Fruit fly (Drosophila melanogaster) whole organism, prepupa: ENCODE results near the gene B52.

Experiments
- Blimp-1 ChIP-seq: fragments of 200-800 bp; sonication (Bioruptor generic); optimal IDR thresholded peaks from 3 replicates; lab custom pipeline; 2017; ENCODE audit warnings: missing biosample characterization, missing genetic modification characterization, mild to moderate bottlenecking, moderate library complexity, missing genetic modification reagents
- CG10631 ChIP-seq: fragments of 200-800 bp; sonication (Bioruptor generic); optimal IDR thresholded peaks from 2 replicates; lab custom pipeline; 2016; ENCODE audit warnings: missing biosample characterization, missing genetic modification characterization
- CG10669 ChIP-seq: fragments of 200-800 bp; sonication (Bioruptor generic); optimal IDR thresholded peaks from 3 replicates; lab custom pipeline; 2018; ENCODE audit warnings: missing biosample characterization, mild to moderate bottlenecking, missing genetic modification characterization, moderate library complexity
- CG11762 ChIP-seq: fragments of 200-800 bp; sonication (Bioruptor generic); optimal IDR thresholded peaks from 3 replicates; lab custom pipeline; 2016; ENCODE audit warnings: missing biosample characterization, missing genetic modification characterization; ENCODE audit not compliant: insufficient read depth
- CG11902 ChIP-seq: fragments of 200-800 bp; sonication (Bioruptor generic); optimal IDR thresholded peaks from 3 replicates; lab custom pipeline; 2016; ENCODE audit warnings: missing biosample characterization, missing genetic modification characterization
- CG1621 ChIP-seq: fragments of 200-800 bp; sonication (Bioruptor generic); optimal IDR thresholded peaks from 3 replicates; lab custom pipeline; 2018; ENCODE audit warnings: missing biosample characterization, mild to moderate bottlenecking, missing genetic modification characterization
- CG3032 ChIP-seq: fragments of 200-800 bp; optimal IDR thresholded peaks from 2 replicates; lab custom pipeline; 2019; ENCODE audit warnings: missing biosample characterization, mild to moderate bottlenecking, missing genetic modification characterization, moderate library complexity
- CG31627 ChIP-seq: fragments of 200-800 bp; sonication (Bioruptor generic); optimal IDR thresholded peaks from 3 replicates; lab custom pipeline; 2016; ENCODE audit warnings: missing biosample characterization, missing genetic modification characterization
- CG4318 ChIP-seq: fragments of 200-800 bp; sonication (Bioruptor generic); optimal IDR thresholded peaks from 3 replicates; lab custom pipeline; 2017; ENCODE audit warnings: missing biosample characterization, mild to moderate bottlenecking, missing genetic modification characterization
- CG6163 ChIP-seq: fragments of 200-800 bp; sonication (Bioruptor generic); IDR thresholded peaks from 3 replicates; pipeline ENCODE4 v1.3.6; 2022; ENCODE audit warnings: missing biosample characterization, missing genetic modification characterization
- CG6276 ChIP-seq: fragments of 200-800 bp; sonication (Bioruptor generic); optimal IDR thresholded peaks from 2 replicates; lab custom pipeline; 2017; ENCODE audit warnings: missing biosample characterization, mild to moderate bottlenecking, missing genetic modification characterization
- CG8319 ChIP-seq: fragments of 200-800 bp; sonication (Bioruptor generic); optimal IDR thresholded peaks from 3 replicates; lab custom pipeline; 2016; ENCODE audit warnings: missing biosample characterization, missing genetic modification characterization
- CG9139 ChIP-seq: fragments of 200-800 bp; sonication (Bioruptor generic); optimal IDR thresholded peaks from 3 replicates; lab custom pipeline; 2017; ENCODE audit warnings: missing biosample characterization, mild to moderate bottlenecking, missing genetic modification characterization
- Eip75B ChIP-seq: fragments of 200-800 bp; sonication (Bioruptor generic); optimal IDR thresholded peaks from 3 replicates; lab custom pipeline; 2016; ENCODE audit warnings: missing biosample characterization, missing genetic modification characterization
- Eip78C ChIP-seq: fragments of 200-800 bp; sonication (Bioruptor generic); peaks from one replicate; lab custom pipeline; 2016; ENCODE audit warnings: missing biosample characterization, missing genetic modification characterization
- Eip93F ChIP-seq: fragments of 200-800 bp; sonication (Bioruptor generic); optimal IDR thresholded peaks from 2 replicates; lab custom pipeline; 2016; ENCODE audit warnings: missing biosample characterization, mild to moderate bottlenecking, missing genetic modification characterization
- Ets21C ChIP-seq: fragments of 200-800 bp; sonication (Bioruptor generic); optimal IDR thresholded peaks from 3 replicates; lab custom pipeline; 2016; ENCODE audit warnings: missing biosample characterization, missing genetic modification characterization
- Hr39 ChIP-seq: fragments of 200-800 bp; sonication (Bioruptor generic); optimal IDR thresholded peaks from 2 replicates; lab custom pipeline; 2016; ENCODE audit warnings: missing biosample characterization, missing genetic modification characterization
- Met ChIP-seq: fragments of 200-800 bp; sonication (Bioruptor generic); optimal IDR thresholded peaks from 3 replicates; lab custom pipeline; 2016; ENCODE audit warnings: missing biosample characterization, missing genetic modification characterization
- OdsH ChIP-seq: fragments of 200-800 bp; sonication (Bioruptor generic); optimal IDR thresholded peaks from 3 replicates; lab custom pipeline; 2016; ENCODE audit warnings: missing biosample characterization, missing genetic modification characterization
- Smox ChIP-seq: fragments of 200-800 bp; sonication (Bioruptor generic); optimal IDR thresholded peaks from 3 replicates; lab custom pipeline; 2016; ENCODE audit warnings: missing biosample characterization, missing genetic modification characterization
- Sox102F ChIP-seq: fragments of 200-800 bp; sonication (Bioruptor generic); optimal IDR thresholded peaks from 2 replicates; lab custom pipeline; 2016; ENCODE audit warnings: missing biosample characterization, mild to moderate bottlenecking, missing genetic modification characterization
- Sox14 ChIP-seq: fragments of 200-800 bp; sonication (Bioruptor generic); optimal IDR thresholded peaks from 3 replicates; lab custom pipeline; 2016; ENCODE audit warnings: missing biosample characterization, missing genetic modification characterization
- Sox15 ChIP-seq: fragments of 200-800 bp; sonication (Bioruptor generic); optimal IDR thresholded peaks from 3 replicates; lab custom pipeline; 2016; ENCODE audit warnings: missing biosample characterization, missing genetic modification characterization
- acj6 ChIP-seq: fragments of 200-800 bp; sonication (Bioruptor generic); optimal IDR thresholded peaks from 3 replicates; lab custom pipeline; 2016; ENCODE audit warnings: missing biosample characterization, missing genetic modification characterization
- dac ChIP-seq: fragments of 200-800 bp; sonication (Bioruptor generic); optimal IDR thresholded peaks from 2 replicates; lab custom pipeline; 2017; ENCODE audit warnings: missing biosample characterization, mild to moderate bottlenecking, missing genetic modification characterization
- dsx ChIP-seq: fragments of 200-800 bp; optimal IDR thresholded peaks from 3 replicates; lab custom pipeline; 2019; ENCODE audit warnings: missing biosample characterization, mild to moderate bottlenecking, missing genetic modification characterization, moderate library complexity; ENCODE audit not compliant: poor library complexity, severe bottlenecking
- eg ChIP-seq: fragments of 200-800 bp; sonication (Bioruptor generic); IDR thresholded peaks from 3 replicates; pipeline ENCODE4 v1.3.6; 2022; ENCODE audit warnings: missing biosample characterization, missing genetic modification characterization
- esn ChIP-seq: fragments of 200-800 bp; sonication (Bioruptor generic); optimal IDR thresholded peaks from 2 replicates; lab custom pipeline; 2016; ENCODE audit warnings: missing biosample characterization, mild to moderate bottlenecking, missing genetic modification characterization, moderate library complexity
- fd59A ChIP-seq: fragments of 200-800 bp; sonication (Bioruptor generic); optimal IDR thresholded peaks from 2 replicates; lab custom pipeline; 2017; ENCODE audit warnings: missing biosample characterization, mild to moderate bottlenecking, missing genetic modification characterization, missing genetic modification reagents
- fkh ChIP-seq: fragments of 200-800 bp; sonication (Bioruptor generic); optimal IDR thresholded peaks from 3 replicates; lab custom pipeline; 2017; ENCODE audit warnings: missing biosample characterization, mild to moderate bottlenecking, missing genetic modification characterization, moderate library complexity
- pdm3 ChIP-seq: fragments of 200-800 bp; sonication (Bioruptor generic); optimal IDR thresholded peaks from 3 replicates; lab custom pipeline; 2016; ENCODE audit warnings: missing biosample characterization, missing genetic modification characterization
- salr ChIP-seq, 2 experiments: fragments of 200-800 bp; sonication (Bioruptor generic); optimal IDR thresholded peaks; 3 replicates each; lab custom pipeline; 2016 to 2018; ENCODE audit warnings: missing biosample characterization in 2 of 2, missing genetic modification characterization in 2 of 2, mild to moderate bottlenecking in 1 of 2
- spab ChIP-seq: fragments of 200-800 bp; sonication (Bioruptor generic); optimal IDR thresholded peaks from 2 replicates; lab custom pipeline; 2017; ENCODE audit warnings: missing biosample characterization, mild to moderate bottlenecking, missing genetic modification characterization, missing genetic modification reagents
- ss ChIP-seq, 2 experiments: fragments of 200-800 bp; sonication (Bioruptor generic); optimal IDR thresholded peaks; 2 replicates in 1 of 2; 3 replicates in 1 of 2; lab custom pipeline; 2017 to 2018; ENCODE audit warnings: mild to moderate bottlenecking in 2 of 2, missing biosample characterization in 2 of 2, missing genetic modification characterization in 2 of 2, moderate library complexity in 1 of 2
- svp ChIP-seq: fragments of 200-800 bp; sonication (Bioruptor generic); peaks from one replicate; lab custom pipeline; 2016; ENCODE audit warnings: missing biosample characterization, missing genetic modification characterization
- topi ChIP-seq: fragments of 200-800 bp; sonication (Bioruptor generic); optimal IDR thresholded peaks from 3 replicates; lab custom pipeline; 2016; ENCODE audit warnings: missing biosample characterization, missing genetic modification characterization
- vri ChIP-seq: fragments of 200-800 bp; sonication (Bioruptor generic); optimal IDR thresholded peaks from 3 replicates; lab custom pipeline; 2016; ENCODE audit warnings: missing biosample characterization, mild to moderate bottlenecking, missing genetic modification characterization

B52 gene

DNA sequence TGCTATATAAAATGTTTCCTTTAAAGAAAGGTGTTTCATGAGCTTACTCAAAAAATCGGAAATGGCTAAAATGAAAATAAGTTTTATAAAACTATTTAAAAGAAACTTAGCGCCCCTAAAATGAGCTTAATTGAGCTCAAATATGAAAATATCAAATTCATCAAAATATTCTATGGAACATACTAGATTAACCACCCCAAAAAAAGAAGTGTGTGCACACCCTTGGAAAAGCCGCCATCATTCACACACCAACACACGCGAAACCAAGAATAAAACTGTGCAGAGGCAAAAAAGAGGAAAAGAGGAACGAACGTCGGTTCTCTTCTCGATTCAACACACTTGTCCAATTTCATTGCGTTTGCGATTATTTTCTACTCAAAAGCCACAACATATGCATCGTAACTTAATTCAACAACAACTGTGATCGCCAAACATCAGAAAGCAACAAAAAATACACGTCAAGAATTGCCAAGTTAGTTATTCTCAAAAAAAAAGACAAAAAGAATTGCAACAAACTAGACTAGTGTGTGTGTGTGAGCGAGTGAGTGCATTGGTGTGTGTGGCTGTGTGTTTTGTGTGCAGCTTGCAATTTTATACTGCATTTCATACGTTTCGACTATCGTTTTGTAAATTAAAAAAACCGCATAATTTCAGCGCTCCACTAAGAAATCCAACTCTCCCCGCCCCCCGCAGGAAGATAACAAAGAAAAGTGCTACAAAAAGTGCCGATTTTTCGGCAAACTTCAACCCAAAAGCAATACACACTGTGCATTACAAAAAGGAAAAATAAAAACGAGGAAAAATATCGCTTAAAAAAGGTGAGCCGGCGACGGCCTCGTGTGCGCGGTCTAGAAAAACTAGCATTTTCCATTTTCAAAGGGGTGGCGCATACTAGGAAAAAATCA is 14.1 kb upstream of the B52 start, which contains the start of gene rin (continued):
- TF ChIP-seq CG10669 (GFP tag; lab: Kevin White, UChicago): peak; percentile 36
- peak; percentile 79 to 83 for TF ChIP-seq ss (GFP tag; optimal IDR thresholded peaks at IDR 0.05; lab: Kevin White, UChicago)
- no peak for TF ChIP-seq topi (GFP tag; lab: Kevin White, UChicago)
- peak; percentile 21 for TF ChIP-seq dac (GFP tag; lab: Kevin White, UChicago)
- no peak for TF ChIP-seq CG11762
- peak; percentile 41 for TF ChIP-seq Eip78C
- no peak for TF ChIP-seq Sox15 (GFP tag; lab: Kevin White, UChicago)
- no peak for TF ChIP-seq salr (GFP tag; optimal IDR thresholded peaks at IDR 0.05; lab: Kevin White, UChicago)
- TF ChIP-seq CG10631 (GFP tag; lab: Kevin White, UChicago): no peak
- 0 out of 3 replicates have a peak, but pooled peaks have one; percentile 5 for TF ChIP-seq eg (GFP tag; lab: Robert Waterston, UW)
- no peak for TF ChIP-seq Ets21C
- TF ChIP-seq Blimp-1: no peak
- TF ChIP-seq acj6 (GFP tag; lab: Kevin White, UChicago): no peak
- no peak for TF ChIP-seq fkh
- TF ChIP-seq CG31627 (GFP tag; lab: Kevin White, UChicago): peak; percentile 25
- TF ChIP-seq CG1621 (tag; lab: Kevin White, UChicago): peak; percentile 42
- peak; percentile 77 for TF ChIP-seq dsx (GFP tag; lab: Kevin White, UChicago)
- no peak for TF ChIP-seq Eip93F (GFP tag; lab: Kevin White, UChicago)
- TF ChIP-seq CG6276 (GFP tag; lab: Kevin White, UChicago): peak; percentile 46
- TF ChIP-seq vri (GFP tag; lab: Kevin White, UChicago): no peak
- peak; percentile 28 for TF ChIP-seq CG3032

DNA sequence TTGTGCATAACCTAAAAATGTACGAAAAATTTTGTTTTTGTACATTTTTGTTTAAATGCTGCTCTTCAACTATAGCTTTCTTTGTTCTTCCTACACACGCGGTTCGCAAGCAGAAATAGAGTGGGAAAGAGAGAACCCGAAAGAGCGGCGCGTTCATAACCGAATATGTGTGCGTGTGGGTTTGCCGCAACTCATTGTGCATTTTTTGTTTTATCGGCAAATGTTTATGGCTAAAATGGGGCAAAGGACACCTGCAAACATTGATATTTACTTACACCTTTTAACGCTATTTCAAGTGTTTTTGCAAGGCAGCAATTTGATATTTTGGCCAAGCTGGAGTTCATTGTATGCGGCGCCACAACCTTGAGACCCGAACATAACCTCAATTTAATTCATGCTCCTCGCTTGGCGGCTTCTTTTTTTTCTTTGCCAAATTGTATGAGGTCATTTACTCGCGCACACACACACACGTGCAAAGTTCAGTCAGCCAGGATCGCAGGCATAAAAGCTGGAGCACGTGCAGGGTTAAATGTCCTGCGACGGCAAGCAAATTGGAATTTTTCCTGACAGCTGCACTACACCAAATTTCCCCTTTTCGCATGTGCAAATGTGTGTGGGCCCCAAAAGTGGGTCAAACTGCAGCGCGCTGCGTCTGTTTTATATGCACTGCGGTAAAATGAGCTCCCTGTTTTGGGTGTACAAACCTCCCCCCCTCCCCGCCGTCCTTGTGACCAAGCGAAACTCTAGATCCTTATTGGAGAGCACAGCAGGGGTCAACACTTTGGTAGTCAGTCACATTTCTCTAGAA is 13.2 kb upstream of the B52 start:
- TF ChIP-seq Eip78C (peak; percentile 52), Sox14 (GFP tag; lab: Kevin White, UChicago) (peak; percentile 61), CG3032 (no peak), Smox (GFP tag; lab: Kevin White, UChicago) (no peak), Sox102F (GFP tag; lab: Kevin White, UChicago) (no peak), ss (GFP tag; optimal IDR thresholded peaks at IDR 0.05; lab: Kevin White, UChicago) (peak in 1 of 2 experiments; percentile 17)

DNA sequence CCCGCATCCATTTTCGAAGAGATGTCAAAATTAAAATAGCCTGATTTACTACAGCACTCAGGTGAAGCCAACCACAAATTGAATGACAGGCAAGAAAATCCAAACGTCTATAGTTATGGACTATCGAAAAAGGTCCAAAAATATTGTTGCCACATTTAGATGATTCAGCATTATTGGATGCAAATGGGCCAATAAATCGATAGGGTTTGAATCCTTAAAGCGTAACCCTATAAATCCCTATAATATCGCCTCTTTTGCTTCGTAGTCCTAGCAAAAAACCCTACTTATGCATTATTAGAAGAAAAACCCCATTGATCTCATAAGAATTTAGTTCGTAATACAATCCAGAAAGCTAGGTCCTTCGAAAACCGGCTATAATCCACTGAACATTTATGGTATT is 4.8 kb upstream of the B52 start, which contains the start of gene Rbp4:
Gene Rbp4, minus strand, starts transcription at position 101 of the 400 bp plus-strand sequence.
- TF ChIP-seq CG11902 (GFP tag; lab: Kevin White, UChicago) (no peak), vri (GFP tag; lab: Kevin White, UChicago) (no peak), fd59A (GFP tag; lab: Kevin White, UChicago) (no peak), Sox14 (GFP tag; lab: Kevin White, UChicago) (no peak), Met (GFP tag; lab: Kevin White, UChicago) (no peak), Eip78C (no peak), pdm3 (GFP tag; lab: Kevin White, UChicago) (no peak), Hr39 (GFP tag; lab: Kevin White, UChicago) (no peak), topi (GFP tag; lab: Kevin White, UChicago) (no peak), CG8319 (no peak), esn (GFP tag; lab: Kevin White, UChicago) (no peak), spab (GFP tag; lab: Kevin White, UChicago) (no peak), Blimp-1 (no peak), OdsH (GFP tag; lab: Kevin White, UChicago) (no peak), svp (GFP tag; lab: Kevin White, UChicago) (no peak), CG6163 (GFP tag; lab: Robert Waterston, UW) (no peak), Sox15 (GFP tag; lab: Kevin White, UChicago) (no peak), Eip75B (no peak), CG9139 (GFP tag; lab: Kevin White, UChicago) (no peak), CG4318 (no peak)
